Fruit fly (Drosophila melanogaster) whole organism, wandering third instar larva: Measurements from ENCODE around the gene upd2.

Experiments used
- dmrt93B ChIP-seq: fragments of 200-800 bp; sonication (Bioruptor generic); optimal IDR thresholded peaks from 2 replicates; lab custom pipeline; 2018; ENCODE audit warnings: missing biosample characterization, mild to moderate bottlenecking, missing genetic modification characterization
- ey ChIP-seq: fragments of 200-800 bp; sonication (Bioruptor generic); optimal IDR thresholded peaks from 2 replicates; lab custom pipeline; 2016; ENCODE audit warnings: missing biosample characterization, missing genetic modification characterization

DNA sequence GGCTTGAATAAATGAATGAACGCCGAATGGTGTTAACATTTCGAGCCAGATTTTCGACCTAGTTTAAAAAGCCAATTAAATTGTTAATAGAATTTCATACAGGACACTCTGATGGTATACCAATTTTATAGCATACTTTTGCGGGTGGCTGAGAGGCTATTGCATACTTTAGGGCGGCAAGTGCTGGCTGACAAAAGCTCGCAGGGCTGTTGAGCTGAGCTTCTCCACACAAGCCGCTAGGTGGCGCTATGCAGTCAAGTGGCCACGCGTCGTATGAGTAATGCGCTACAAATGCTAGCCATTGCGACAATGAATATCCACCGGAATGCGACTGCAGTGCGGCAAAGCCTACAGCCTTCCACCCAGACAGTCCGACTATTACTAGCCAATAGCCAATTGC, 3.8 kb downstream of the upd2 start:
- TF ChIP-seq dmrt93B (GFP tag; lab: Kevin White, UChicago) (no peak), ey (no peak)
